Worm (Caenorhabditis elegans) whole organism, L1 larva: ENCODE results near the gene pycr-1.

Experiments used
- C34B4.2 ChIP-seq: sonication (generic microtip); optimal IDR thresholded peaks from 2 replicates; lab custom pipeline; 2017; ENCODE audit warnings: mild to moderate bottlenecking, missing genetic modification characterization, missing compliant biosample characterization
- ama-1 ChIP-seq: fragments of 150-350 bp; optimal IDR thresholded peaks from 2 replicates; lab custom pipeline; 2014
- efl-1 ChIP-seq, 4 experiments: fragments of 150-350 bp; optimal IDR thresholded peaks in 3 of 4; peaks in 1 of 4; 1 replicate in 1 of 4; 2 replicates in 3 of 4; lab custom pipeline; 2014; ENCODE audit warnings: missing biosample characterization in 2 of 4, missing genetic modification characterization in 2 of 4, missing genetic modification reagents in 2 of 4
- grh-1 ChIP-seq: fragments of 200-800 bp; sonication (Bioruptor generic); IDR thresholded peaks from 2 replicates; pipeline ENCODE4 v1.3.6; 2022; ENCODE audit warnings: missing genetic modification reagents, missing genetic modification characterization, missing compliant biosample characterization
- lin-35 ChIP-seq, 2 experiments: fragments of 150-350 bp; optimal IDR thresholded peaks; 2 replicates each; lab custom pipeline; 2014; ENCODE audit warnings: missing biosample characterization in 2 of 2, missing genetic modification characterization in 2 of 2, missing genetic modification reagents in 2 of 2
- mep-1 ChIP-seq: fragments of 150-350 bp; optimal IDR thresholded peaks from 2 replicates; lab custom pipeline; 2014; ENCODE audit warnings: missing biosample characterization, missing genetic modification characterization
- nhr-11 ChIP-seq: fragments of 150-350 bp; optimal IDR thresholded peaks from 2 replicates; lab custom pipeline; 2014; ENCODE audit warnings: missing biosample characterization, missing genetic modification characterization
- pqm-1 ChIP-seq: sonication (generic microtip); optimal IDR thresholded peaks from 3 replicates; lab custom pipeline; 2017; ENCODE audit warnings: missing biosample characterization, missing genetic modification characterization
- unc-62 ChIP-seq: fragments of 150-350 bp; optimal IDR thresholded peaks from 2 replicates; lab custom pipeline; 2014; ENCODE audit warnings: missing biosample characterization, missing genetic modification reagents, missing genetic modification characterization
- unc-86 ChIP-seq: sonication (generic microtip); optimal IDR thresholded peaks from 2 replicates; lab custom pipeline; 2016; ENCODE audit warnings: missing genetic modification characterization, missing compliant biosample characterization
- ztf-4 ChIP-seq: fragments of 150-350 bp; optimal IDR thresholded peaks from 2 replicates; lab custom pipeline; 2014; ENCODE audit warnings: missing biosample characterization, missing genetic modification characterization

DNA sequence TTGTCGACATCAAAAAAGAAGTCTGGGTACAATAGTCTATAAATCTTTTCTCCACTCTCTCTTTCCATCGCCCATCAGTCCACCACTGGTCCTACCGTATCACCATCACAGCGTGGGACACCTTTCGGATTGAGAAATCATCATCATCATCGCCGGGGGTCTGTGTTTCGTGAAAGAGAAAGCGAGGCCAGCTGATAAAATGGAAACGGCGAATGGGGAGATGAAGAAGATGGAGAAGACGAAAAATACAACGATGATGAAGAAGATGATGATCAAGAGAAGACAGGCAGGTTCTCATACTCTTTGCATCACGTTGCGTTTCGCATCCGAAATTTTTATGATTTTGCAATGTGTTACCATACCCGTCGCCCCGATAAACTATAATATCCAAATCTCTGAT lies 29.8 kb downstream of the pycr-1 start:
- TF ChIP-seq unc-62 (GFP tag; lab: Kevin White, UChicago) (no peak), nhr-11 (tag; lab: Kevin White, UChicago) (no peak), ama-1 (lab: Kevin White, UChicago) (no peak), ztf-4 (tag; lab: Kevin White, UChicago) (peak; percentile 50), pqm-1 (tag; lab: Kevin White, UChicago) (no peak), efl-1 (optimal IDR thresholded peaks at IDR 0.05; lab: Kevin White, UChicago) (no peak), efl-1 (GFP tag; optimal IDR thresholded peaks at IDR 0.05 in 1 of 2; lab: Kevin White, UChicago) (no peak), C34B4.2 (tag; lab: Kevin White, UChicago) (no peak), lin-35 (GFP tag; optimal IDR thresholded peaks at IDR 0.05; lab: Kevin White, UChicago) (peak in 1 of 2 experiments; percentile 1), mep-1 (peak; percentile 74), grh-1 (GFP tag; lab: Robert Waterston, UW) (no peak), unc-86 (no peak)
